Worm (Caenorhabditis elegans): ENCODE data around the gene rev-1.

- TF ChIP-seq ztf-29 (GFP tag; IDR thresholded peaks at IDR 0.05), result no peak
- no peak for TF ChIP-seq klf-2 (GFP tag; conservative IDR thresholded peaks at IDR 0.05)
These were observed 47.9 kb downstream of the rev-1 start for ce11 chrII:7948278-7948677.
